Worm (Caenorhabditis elegans): Measurements from ENCODE around the gene ttr-31.

Gene ttr-31

DNA sequence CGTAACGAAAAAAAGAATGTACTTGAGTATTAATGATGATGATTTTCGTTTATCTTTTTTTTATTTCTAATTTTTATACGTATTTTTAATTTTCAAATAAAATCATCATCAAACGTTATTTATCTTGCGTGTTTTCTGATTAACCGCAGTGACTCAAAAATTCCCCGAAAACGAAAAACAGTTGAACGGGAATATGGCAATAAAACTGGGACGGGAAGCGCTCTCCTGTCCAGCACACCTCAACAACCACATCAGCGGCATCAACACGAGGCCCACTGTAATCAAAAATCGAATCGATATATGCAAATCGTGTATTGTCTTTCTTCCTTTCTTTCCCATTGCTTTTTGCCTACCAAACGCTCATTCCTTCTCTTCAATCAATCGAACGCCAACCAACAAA, 49.7 kb downstream of the ttr-31 start, which contains the start of gene K09C8.2:
K09C8.2 (plus strand) TSS at position 301 of the 400 bp plus-strand sequence.
- no peak for TF ChIP-seq snpc-4 (tag; optimal IDR thresholded peaks at IDR 0.05)
- no peak for TF ChIP-seq ces-1 (GFP tag; optimal IDR thresholded peaks at IDR 0.05)
- no peak for TF ChIP-seq mdl-1 (tag; optimal IDR thresholded peaks at IDR 0.05)
- no peak for TF ChIP-seq tlp-1 (tag; optimal IDR thresholded peaks at IDR 0.05)
- no peak for TF ChIP-seq aly-2 (tag; optimal IDR thresholded peaks at IDR 0.05)
- no peak for TF ChIP-seq nhr-71 (tag; optimal IDR thresholded peaks at IDR 0.05)
- no peak for TF ChIP-seq unc-98 (GFP tag; IDR thresholded peaks at IDR 0.05)
- no peak for TF ChIP-seq pag-3 (tag; optimal IDR thresholded peaks at IDR 0.05; ENCODE audit: borderline replicate concordance, insufficient read depth)
- TF ChIP-seq nhr-237 (tag; optimal IDR thresholded peaks at IDR 0.05): no peak
- TF ChIP-seq ceh-82 (tag; optimal IDR thresholded peaks at IDR 0.05): no peak
- TF ChIP-seq ztf-11 (tag; optimal IDR thresholded peaks at IDR 0.05): no peak
- TF ChIP-seq egl-27 (tag; optimal IDR thresholded peaks at IDR 0.05): no peak
- no peak for TF ChIP-seq nhr-11 (tag; optimal IDR thresholded peaks at IDR 0.05)
- TF ChIP-seq ceh-63 (GFP tag; optimal IDR thresholded peaks at IDR 0.05): no peak
- no peak for TF ChIP-seq grh-1 (GFP tag; IDR thresholded peaks at IDR 0.05)
- no peak for TF ChIP-seq lin-13 (GFP tag; optimal IDR thresholded peaks at IDR 0.05)
- no peak for TF ChIP-seq efl-1 (optimal IDR thresholded peaks at IDR 0.05)
- TF ChIP-seq efl-1 (GFP tag; optimal IDR thresholded peaks at IDR 0.05 in 1 of 2): no peak
- no peak for TF ChIP-seq efl-3 (GFP tag; optimal IDR thresholded peaks at IDR 0.05)

DNA sequence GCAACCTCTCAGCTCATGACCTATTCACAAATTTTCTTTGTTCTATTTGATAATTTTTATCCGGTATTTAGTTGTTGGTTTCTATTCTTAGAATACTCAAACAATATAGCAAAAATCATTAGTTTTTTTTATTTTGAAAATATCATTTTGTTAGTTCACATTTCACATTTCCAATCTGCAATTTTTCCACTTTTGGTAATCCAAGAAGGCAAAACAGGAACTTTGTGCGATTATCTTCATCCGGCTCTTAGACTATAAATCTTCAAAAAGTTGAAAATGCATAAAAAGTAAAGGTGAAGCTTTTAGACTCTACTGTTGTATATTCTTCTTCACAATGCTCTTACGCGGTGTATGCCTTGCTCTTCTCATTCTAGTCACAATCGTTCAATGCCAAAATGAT, 50.4 kb downstream of the ttr-31 start, which contains the start of gene nlp-19:
nlp-19 (plus strand) TSS at position 301 of the 400 bp plus-strand sequence.
- TF ChIP-seq hpl-2 (GFP tag; optimal IDR thresholded peaks at IDR 0.05) (no peak), unc-30 (tag; optimal IDR thresholded peaks at IDR 0.05) (no peak), ceh-82 (tag; optimal IDR thresholded peaks at IDR 0.05) (no peak), nhr-90 (tag; optimal IDR thresholded peaks at IDR 0.05; ENCODE audit: poor library complexity) (no peak), sox-4 (tag; optimal IDR thresholded peaks at IDR 0.05) (no peak), lin-15B (tag; optimal IDR thresholded peaks at IDR 0.05) (no peak), tbx-2 (tag; optimal IDR thresholded peaks at IDR 0.05) (no peak), mab-9 (GFP tag; IDR thresholded peaks at IDR 0.05) (no peak), egl-13 (tag; optimal IDR thresholded peaks at IDR 0.05) (no peak), ztf-11 (tag; optimal IDR thresholded peaks at IDR 0.05) (no peak), unc-86 (tag; optimal IDR thresholded peaks at IDR 0.05) (no peak), rnt-1 (tag; optimal IDR thresholded peaks at IDR 0.05) (no peak), dpl-1 (GFP tag; optimal IDR thresholded peaks at IDR 0.05) (no peak), zip-4 (GFP tag; optimal IDR thresholded peaks at IDR 0.05) (no peak)
